Worm (Caenorhabditis elegans) whole organism, young adult: ENCODE data around the gene cdc-42.

Source experiments
- F23B12.7 ChIP-seq: sonication (generic microtip); optimal IDR thresholded peaks from 2 replicates; lab custom pipeline; 2017; ENCODE audit warnings: missing genetic modification characterization, mild to moderate bottlenecking, missing compliant biosample characterization, antibody characterized with exemption, moderate library complexity; ENCODE audit not compliant: insufficient read depth
- ama-1 ChIP-seq, 3 experiments: fragments of 150-350 bp in 1 of 3; sonication (generic microtip) in 2 of 3; optimal IDR thresholded peaks; 2 replicates each; lab custom pipeline; 2014 to 2018; ENCODE audit warnings: missing biosample characterization in 2 of 3, missing genetic modification characterization in 2 of 3, missing genetic modification reagents in 2 of 3
- ekl-4 ChIP-seq: fragments of 200-800 bp; sonication (Bioruptor generic); IDR thresholded peaks from 2 replicates; pipeline ENCODE4 v1.3.6; 2022; ENCODE audit warnings: missing genetic modification reagents, missing genetic modification characterization, missing compliant biosample characterization
- hlh-12 ChIP-seq: sonication (generic microtip); optimal IDR thresholded peaks from 2 replicates; lab custom pipeline; 2016; ENCODE audit warnings: missing genetic modification characterization, missing compliant biosample characterization
- nfya-1 ChIP-seq: sonication (generic microtip); optimal IDR thresholded peaks from 2 replicates; lab custom pipeline; 2017; ENCODE audit warnings: antibody characterized with exemption, missing compliant biosample characterization, missing genetic modification characterization, borderline replicate concordance; ENCODE audit not compliant: insufficient read depth
- pha-4 ChIP-seq: fragments of 150-350 bp; sonication (generic microtip); optimal IDR thresholded peaks from 2 replicates; lab custom pipeline; 2014; ENCODE audit warnings: missing biosample characterization, missing genetic modification reagents, missing genetic modification characterization
- rcor-1 ChIP-seq: fragments of 200-800 bp; sonication (Bioruptor generic); IDR thresholded peaks from 2 replicates; pipeline ENCODE4 v1.3.6; 2022; ENCODE audit warnings: missing genetic modification reagents, missing genetic modification characterization, missing compliant biosample characterization
- tbp1 ChIP-seq: fragments of 200-800 bp; sonication (Bioruptor generic); optimal IDR thresholded peaks from 2 replicates; lab custom pipeline; 2018; ENCODE audit warnings: mild to moderate bottlenecking, missing genetic modification characterization, missing compliant biosample characterization
- unc-62 ChIP-seq: fragments of 150-350 bp; optimal IDR thresholded peaks from 2 replicates; lab custom pipeline; 2014; ENCODE audit warnings: missing biosample characterization, missing genetic modification reagents, missing genetic modification characterization

DNA sequence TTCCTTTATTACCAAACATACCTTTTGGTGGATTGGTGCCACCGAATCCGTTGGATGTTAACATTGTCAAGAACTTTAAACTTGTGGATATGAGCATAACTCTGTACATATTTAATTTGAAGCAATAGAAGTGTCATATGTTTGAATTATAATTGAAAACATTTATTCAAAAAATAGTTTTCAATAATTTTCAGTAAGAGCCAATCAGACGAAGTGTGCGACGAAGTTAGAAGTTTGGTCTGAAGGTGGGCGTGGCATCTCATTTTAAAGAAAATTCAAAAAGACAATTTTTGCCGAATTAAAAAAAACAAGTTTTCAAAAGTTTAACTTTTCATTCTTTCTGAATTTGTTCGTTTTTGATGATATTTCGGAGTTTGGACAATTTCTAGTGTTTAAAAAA lies 21.4 kb upstream of the cdc-42 start, which contains the start of gene syd-1:
- TF ChIP-seq unc-62 (no peak), nfya-1 (tag; lab: Kevin White, UChicago) (no peak), ama-1 (optimal IDR thresholded peaks at IDR 0.05; lab: Kevin White, UChicago) (no peak), ama-1 (GFP tag; optimal IDR thresholded peaks at IDR 0.05; lab: Kevin White, UChicago) (no peak), hlh-12 (tag; lab: Kevin White, UChicago) (no peak), pha-4 (tag; lab: Kevin White, UChicago) (no peak), tbp1 (GFP tag; lab: Kevin White, UChicago) (no peak), rcor-1 (GFP tag; lab: Robert Waterston, UW) (no peak), F23B12.7 (tag; lab: Kevin White, UChicago) (no peak), ekl-4 (GFP tag; lab: Robert Waterston, UW) (no peak)
